Worm (Caenorhabditis elegans) whole organism, late embryonic: ENCODE measurements around the gene ints-9.
A peak's percentile ranks its signal among the peaks of the same experiment; 100 is the strongest.

ENCODE experiments used
- C38D4.7 ChIP-seq: fragments of 200-800 bp; sonication (Bioruptor generic); optimal IDR thresholded peaks from 2 replicates; lab custom pipeline; 2018; ENCODE audit warnings: mild to moderate bottlenecking, missing genetic modification characterization, moderate library complexity, missing compliant biosample characterization
- F13H6.1 ChIP-seq: sonication (generic microtip); optimal IDR thresholded peaks from 2 replicates; lab custom pipeline; 2016; ENCODE audit warnings: missing genetic modification characterization, missing compliant biosample characterization
- Y22D7AL.16 ChIP-seq: sonication (generic microtip); optimal IDR thresholded peaks from 2 replicates; lab custom pipeline; 2016; ENCODE audit warnings: missing genetic modification characterization, missing compliant biosample characterization
- ama-1 ChIP-seq: fragments of 150-350 bp; optimal IDR thresholded peaks from 2 replicates; lab custom pipeline; 2014
- ceh-18 ChIP-seq: sonication (generic microtip); optimal IDR thresholded peaks from 2 replicates; lab custom pipeline; 2016; ENCODE audit warnings: missing genetic modification characterization, missing compliant biosample characterization
- ceh-19 ChIP-seq: fragments of 200-800 bp; sonication (Bioruptor generic); optimal IDR thresholded peaks from 2 replicates; lab custom pipeline; 2018; ENCODE audit warnings: mild to moderate bottlenecking, missing genetic modification characterization, missing compliant biosample characterization
- ceh-2 ChIP-seq: sonication (generic microtip); optimal IDR thresholded peaks from 2 replicates; lab custom pipeline; 2016; ENCODE audit warnings: missing genotype, missing genetic modification characterization, missing compliant biosample characterization
- ceh-31 ChIP-seq: sonication (generic microtip); optimal IDR thresholded peaks from 2 replicates; lab custom pipeline; 2016; ENCODE audit warnings: missing genetic modification characterization, missing compliant biosample characterization
- ceh-45 ChIP-seq: fragments of 200-800 bp; sonication (Bioruptor generic); IDR thresholded peaks from 2 replicates; pipeline ENCODE4 v1.3.6; 2022; ENCODE audit warnings: missing genetic modification reagents, missing genetic modification characterization, missing compliant biosample characterization
- ceh-48 ChIP-seq: sonication (generic microtip); optimal IDR thresholded peaks from 2 replicates; lab custom pipeline; 2016; ENCODE audit warnings: missing genetic modification characterization, inconsistent platforms, missing compliant biosample characterization
- ceh-9 ChIP-seq: sonication (generic microtip); optimal IDR thresholded peaks from 2 replicates; lab custom pipeline; 2016; ENCODE audit warnings: mild to moderate bottlenecking, missing genetic modification characterization, inconsistent platforms, missing compliant biosample characterization
- dve-1 ChIP-seq: sonication (generic microtip); optimal IDR thresholded peaks from 2 replicates; lab custom pipeline; 2017; ENCODE audit warnings: antibody characterized with exemption, mild to moderate bottlenecking, missing genetic modification characterization, missing compliant biosample characterization
- elt-2 ChIP-seq: sonication (generic microtip); optimal IDR thresholded peaks from 2 replicates; lab custom pipeline; 2016; ENCODE audit warnings: missing genetic modification reagents, missing genetic modification characterization, missing compliant biosample characterization
- elt-4 ChIP-seq: sonication (generic microtip); optimal IDR thresholded peaks from 2 replicates; lab custom pipeline; 2016; ENCODE audit warnings: missing genetic modification characterization, missing compliant biosample characterization
- ets-4 ChIP-seq: sonication (generic microtip); optimal IDR thresholded peaks from 2 replicates; lab custom pipeline; 2016; ENCODE audit warnings: missing genetic modification characterization, missing compliant biosample characterization
- fax-1 ChIP-seq: sonication (generic microtip); optimal IDR thresholded peaks from 2 replicates; lab custom pipeline; 2016; ENCODE audit warnings: missing genotype, missing genetic modification characterization, missing compliant biosample characterization
- fkh-10 ChIP-seq: fragments of 150-350 bp; optimal IDR thresholded peaks from 2 replicates; lab custom pipeline; 2014; ENCODE audit warnings: missing biosample characterization, missing genetic modification reagents, missing genetic modification characterization
- fkh-6 ChIP-seq: sonication (generic microtip); optimal IDR thresholded peaks from 2 replicates; lab custom pipeline; 2016; ENCODE audit warnings: missing genetic modification characterization, missing compliant biosample characterization
- hlh-13 ChIP-seq: fragments of 200-800 bp; sonication (Bioruptor generic); optimal IDR thresholded peaks from 2 replicates; lab custom pipeline; 2018; ENCODE audit warnings: mild to moderate bottlenecking, missing genetic modification characterization, missing compliant biosample characterization
- lin-11 ChIP-seq: fragments of 200-800 bp; sonication (Bioruptor generic); optimal IDR thresholded peaks from 2 replicates; lab custom pipeline; 2018; ENCODE audit warnings: mild to moderate bottlenecking, missing genetic modification characterization, missing compliant biosample characterization
- madf-2 ChIP-seq: sonication (generic microtip); optimal IDR thresholded peaks from 2 replicates; lab custom pipeline; 2017; ENCODE audit warnings: missing genetic modification characterization, missing compliant biosample characterization
- mec-3 ChIP-seq: sonication (generic microtip); optimal IDR thresholded peaks from 2 replicates; lab custom pipeline; 2016; ENCODE audit warnings: borderline replicate concordance, missing genetic modification characterization, missing compliant biosample characterization
- nfya-1 ChIP-seq: sonication (generic microtip); optimal IDR thresholded peaks from 2 replicates; lab custom pipeline; 2017; ENCODE audit warnings: missing genetic modification characterization, mild to moderate bottlenecking, missing compliant biosample characterization, antibody characterized with exemption, moderate library complexity
- nhr-11 ChIP-seq: fragments of 150-350 bp; optimal IDR thresholded peaks from 2 replicates; lab custom pipeline; 2014; ENCODE audit warnings: missing biosample characterization, missing genetic modification characterization
- odd-2 ChIP-seq: sonication (generic microtip); optimal IDR thresholded peaks from 2 replicates; lab custom pipeline; 2017; ENCODE audit warnings: antibody characterized with exemption, mild to moderate bottlenecking, missing genetic modification characterization, missing compliant biosample characterization
- pag-3 ChIP-seq: sonication (generic microtip); optimal IDR thresholded peaks from 2 replicates; lab custom pipeline; 2016; ENCODE audit warnings: missing compliant biosample characterization, missing genetic modification characterization, borderline replicate concordance
- pat-9 ChIP-seq: fragments of 200-800 bp; sonication (Bioruptor generic); optimal IDR thresholded peaks from 2 replicates; lab custom pipeline; 2018; ENCODE audit warnings: mild to moderate bottlenecking, missing genetic modification characterization, moderate library complexity, missing compliant biosample characterization
- pha-2 ChIP-seq: sonication (generic microtip); optimal IDR thresholded peaks from 2 replicates; lab custom pipeline; 2017; ENCODE audit warnings: mild to moderate bottlenecking, missing genetic modification characterization, missing compliant biosample characterization
- pha-4 ChIP-seq: fragments of 150-350 bp; optimal IDR thresholded peaks from 2 replicates; lab custom pipeline; 2018; ENCODE audit warnings: missing biosample characterization, missing genetic modification reagents, missing genetic modification characterization
- sox-2 ChIP-seq: fragments of 200-800 bp; sonication (Bioruptor generic); IDR thresholded peaks from 2 replicates; pipeline ENCODE4 v1.3.6; 2022; ENCODE audit warnings: missing genetic modification reagents, missing genetic modification characterization, missing compliant biosample characterization
- sox-4 ChIP-seq: sonication (generic microtip); optimal IDR thresholded peaks from 2 replicates; lab custom pipeline; 2017; ENCODE audit warnings: mild to moderate bottlenecking, missing genetic modification characterization, inconsistent platforms, missing compliant biosample characterization
- unc-3 ChIP-seq, 2 experiments: fragments of 200-800 bp in 1 of 2; sonication (Bioruptor generic) in 1 of 2; sonication (generic microtip) in 1 of 2; conservative IDR thresholded peaks in 1 of 2; optimal IDR thresholded peaks in 1 of 2; 2 replicates each; pipeline versions ENCODE4 v1.3.6 to Lab custom; 2016 to 2022; ENCODE audit warnings: missing compliant biosample characterization in 2 of 2, missing genetic modification characterization in 2 of 2, missing genetic modification reagents in 1 of 2
- zip-5 ChIP-seq: sonication (generic microtip); optimal IDR thresholded peaks from 2 replicates; lab custom pipeline; 2016; ENCODE audit warnings: missing genetic modification characterization, missing compliant biosample characterization

ints-9 gene

DNA sequence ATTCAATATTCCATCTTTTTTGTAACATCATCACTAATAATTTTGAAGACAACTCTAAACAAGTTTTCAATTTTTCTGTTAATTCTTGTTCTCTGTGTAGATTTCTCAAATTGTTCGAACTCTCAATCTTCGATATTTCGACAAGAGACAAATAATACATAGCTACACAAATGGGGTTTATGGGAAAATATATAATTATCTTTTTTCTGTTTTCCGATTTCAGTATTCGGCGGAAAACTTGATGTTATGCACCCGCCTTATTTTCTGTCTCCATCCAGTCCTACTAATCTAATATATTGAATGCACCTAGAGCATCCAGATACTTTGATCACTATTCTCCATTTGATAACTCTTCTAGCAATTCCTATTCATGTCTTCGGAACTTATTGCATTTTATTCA lies 36.6 kb upstream of the ints-9 start, which contains the start of gene srh-268:
Gene srh-268 (plus strand): TSS at position 301 of the 400 bp plus-strand sequence.
- TF ChIP-seq elt-2 (no peak), unc-3 (GFP tag; conservative IDR thresholded peaks at IDR 0.05; lab: Robert Waterston, UW) (no peak), unc-3 (tag; optimal IDR thresholded peaks at IDR 0.05; lab: Kevin White, UChicago) (no peak), odd-2 (tag; lab: Kevin White, UChicago) (no peak), pha-4 (tag; lab: Kevin White, UChicago) (no peak), F13H6.1 (tag; lab: Kevin White, UChicago) (no peak), madf-2 (tag; lab: Kevin White, UChicago) (no peak), C38D4.7 (GFP tag; lab: Kevin White, UChicago) (no peak), ama-1 (lab: Kevin White, UChicago) (no peak), ceh-18 (no peak)

DNA sequence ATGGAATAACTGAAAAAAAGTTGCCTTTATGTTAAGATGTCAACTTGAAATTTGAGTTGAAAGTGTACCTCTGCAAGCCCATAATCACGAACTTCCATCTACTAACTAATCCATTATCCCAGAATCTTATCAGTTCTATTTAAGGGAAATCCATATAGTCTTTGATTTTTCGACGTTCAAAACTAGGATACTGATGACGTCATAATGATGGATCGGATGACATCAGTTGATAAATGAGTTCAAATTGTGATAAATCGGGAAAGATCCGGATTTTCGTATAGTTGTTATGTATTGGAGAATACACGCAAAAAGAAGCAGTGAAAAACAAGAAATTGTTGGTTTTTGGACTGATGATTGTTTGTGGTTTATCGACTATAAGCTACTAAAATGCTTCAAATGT lies 31.9 kb upstream of the ints-9 start:
- TF ChIP-seq fkh-6 (tag; lab: Kevin White, UChicago) = no peak
- no peak for TF ChIP-seq hlh-13 (GFP tag; lab: Kevin White, UChicago)
- TF ChIP-seq ceh-2 (tag; lab: Kevin White, UChicago) = no peak
- no peak for TF ChIP-seq mec-3 (tag; lab: Kevin White, UChicago)
- no peak for TF ChIP-seq pha-4 (tag; lab: Kevin White, UChicago)

- TF ChIP-seq madf-2 (tag; lab: Kevin White, UChicago) = no peak
- no peak for TF ChIP-seq sox-2 (GFP tag; lab: Robert Waterston, UW)
- no peak for TF ChIP-seq fkh-6 (tag; lab: Kevin White, UChicago)
- no peak for TF ChIP-seq ceh-19
- TF ChIP-seq Y22D7AL.16 (tag; lab: Kevin White, UChicago) = no peak
- TF ChIP-seq lin-11 (tag; lab: Kevin White, UChicago) = no peak
- no peak for TF ChIP-seq nhr-11
- TF ChIP-seq dve-1 (tag; lab: Kevin White, UChicago) = no peak
- no peak for TF ChIP-seq pag-3
- TF ChIP-seq ama-1 (lab: Kevin White, UChicago) = no peak
- TF ChIP-seq fkh-10 = no peak
- TF ChIP-seq ceh-9 (tag; lab: Kevin White, UChicago) = no peak
Measured at ce11 chrV:7545187-7545586, 30.4 kb upstream of the ints-9 start, which contains the start of the genes C54F6.19 and nhx-3. TSS of gene C54F6.19 (plus strand) at chrV:7545487. TSS of gene nhx-3 (minus strand) at chrV:7545523.

DNA sequence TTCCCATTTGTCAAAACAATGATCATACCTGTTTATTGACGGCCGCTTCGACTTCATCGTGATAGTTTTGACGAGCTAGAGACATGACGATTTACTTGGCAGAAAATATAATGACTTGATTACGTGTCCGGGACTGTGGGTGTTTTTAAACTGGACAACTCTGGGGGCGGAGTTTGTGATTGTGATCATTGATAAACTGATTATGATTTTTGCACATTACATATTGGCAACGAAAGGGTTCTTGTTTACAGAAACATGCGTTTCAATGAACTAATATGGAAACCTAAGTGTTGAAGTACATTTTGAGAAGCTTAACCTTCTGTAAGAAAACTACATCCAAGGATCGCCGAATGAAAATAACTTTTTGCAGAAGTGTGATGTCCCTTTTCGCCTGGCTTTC lies 28.1 kb upstream of the ints-9 start, which contains the start of gene ftn-1:
Gene ftn-1 (minus strand): TSS at position 101 of the 400 bp plus-strand sequence.
- TF ChIP-seq sox-4 (tag; lab: Kevin White, UChicago) (no peak), ceh-2 (tag; lab: Kevin White, UChicago) (no peak), pag-3 (no peak), ceh-45 (no peak), ets-4 (no peak), nfya-1 (tag; lab: Kevin White, UChicago) (no peak), zip-5 (tag; lab: Kevin White, UChicago) (no peak), elt-4 (tag; lab: Kevin White, UChicago) (no peak), sox-2 (GFP tag; lab: Robert Waterston, UW) (no peak), fkh-6 (tag; lab: Kevin White, UChicago) (no peak), hlh-13 (GFP tag; lab: Kevin White, UChicago) (no peak), ceh-31 (tag; lab: Kevin White, UChicago) (no peak), pha-2 (no peak), ceh-19 (no peak), F13H6.1 (tag; lab: Kevin White, UChicago) (no peak)
- TF ChIP-seq, all 69 proteins: peak for 0

DNA sequence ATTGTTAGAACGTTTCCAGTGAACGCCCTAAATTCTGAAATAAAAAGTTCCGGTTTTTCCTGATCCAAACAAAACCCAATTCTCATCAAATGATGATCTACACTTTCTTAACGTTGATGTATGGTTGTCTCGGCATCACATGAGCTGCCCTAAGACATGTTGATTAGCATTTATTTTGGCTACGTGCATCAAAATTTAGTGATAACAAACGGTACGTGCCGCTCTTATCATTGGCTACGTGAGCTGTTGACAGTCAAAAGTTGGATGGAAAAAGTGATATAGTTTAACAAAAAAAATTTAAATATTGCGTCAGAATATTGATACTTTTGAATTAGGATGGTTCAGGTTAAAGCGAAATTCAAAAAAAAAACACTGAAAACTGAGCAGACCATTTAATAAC lies 27.6 kb upstream of the ints-9 start:
- TF ChIP-seq fax-1 (tag; lab: Kevin White, UChicago) (no peak), ceh-48 (tag; lab: Kevin White, UChicago) (no peak), elt-2 (peak; percentile 72), pat-9 (tag; lab: Kevin White, UChicago) (no peak)
- TF ChIP-seq, all 69 proteins: peak for 1
